5 worm cellular contexts compared by ENCODE assay signal in the genomic region with DNA sequence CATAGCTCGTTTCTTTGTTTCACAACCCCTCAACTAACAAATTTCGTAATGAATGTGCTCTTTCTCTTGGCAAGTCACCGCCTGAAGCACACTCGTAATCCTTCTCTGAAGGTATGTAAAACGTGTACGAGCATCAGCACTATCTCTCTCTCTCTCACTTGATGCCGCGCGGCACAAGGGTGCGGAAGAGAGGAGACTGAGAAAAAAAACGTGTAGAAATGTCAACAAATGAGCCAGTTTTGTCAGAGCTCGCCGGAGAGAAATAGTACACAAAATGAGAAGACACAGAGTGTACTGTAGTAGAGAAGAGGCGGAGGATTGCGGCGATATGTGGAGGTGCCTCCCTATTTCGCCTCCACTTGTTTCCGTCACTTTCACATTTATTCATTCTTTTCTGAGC.
TF ChIP-seq lines count a peak whose summit lies in the region.

Gene F59B10.3, plus strand, starts transcription at position 301 of the 400 bp plus-strand sequence.

TF ChIP-seq in whole organism, L2 larva, 48 proteins besides CTCF, POLR2A, EP300 and RAD21:
- TF ChIP-seq F13H6.1 (tag; optimal IDR thresholded peaks at IDR 0.05; lab: Kevin White, UChicago): peak; percentile 25
- no peak for TF ChIP-seq nhr-12 (tag; optimal IDR thresholded peaks at IDR 0.05; lab: Kevin White, UChicago)
- TF ChIP-seq lsy-2 (tag; optimal IDR thresholded peaks at IDR 0.05; lab: Kevin White, UChicago): no peak
- no peak for TF ChIP-seq elt-1 (tag; optimal IDR thresholded peaks at IDR 0.05; lab: Kevin White, UChicago)
- TF ChIP-seq sem-4 (tag; optimal IDR thresholded peaks at IDR 0.05; lab: Kevin White, UChicago): no peak

TF ChIP-seq in whole organism, L3 larva, 47 proteins besides CTCF, POLR2A, EP300 and RAD21:
- no peak for TF ChIP-seq nhr-67 (tag; optimal IDR thresholded peaks at IDR 0.05; lab: Kevin White, UChicago)
- TF ChIP-seq pha-4 (tag; optimal IDR thresholded peaks at IDR 0.05; lab: Kevin White, UChicago): peak; percentile 63

TF ChIP-seq in whole organism, L4 larva, 104 proteins besides CTCF, POLR2A, EP300 and RAD21:
- TF ChIP-seq ces-1 (GFP tag; optimal IDR thresholded peaks at IDR 0.05; lab: Kevin White, UChicago): no peak
- TF ChIP-seq madf-9 (GFP tag; conservative IDR thresholded peaks at IDR 0.05; lab: Robert Waterston, UW): 0 out of 2 replicates have a peak, but pooled peaks have one; percentile 27

TF ChIP-seq in whole organism, mixed stage, embryonic, 35 proteins besides CTCF, POLR2A, EP300 and RAD21:
- TF ChIP-seq mep-1 (tag; optimal IDR thresholded peaks at IDR 0.05; lab: Kevin White, UChicago) (no peak), pha-4 (tag; optimal IDR thresholded peaks at IDR 0.05; lab: Kevin White, UChicago) (peak; percentile 63)

TF ChIP-seq in whole organism, young adult, 124 proteins besides CTCF, POLR2A, EP300 and RAD21:
- TF ChIP-seq cebp-1 (GFP tag; IDR thresholded peaks at IDR 0.05; lab: Robert Waterston, UW) (no peak), cebp-1 (tag; optimal IDR thresholded peaks at IDR 0.05; lab: Kevin White, UChicago) (peak; percentile 1), rec-8 (tag; optimal IDR thresholded peaks at IDR 0.05; lab: Kevin White, UChicago) (no peak)
TF ChIP-seq in whole organism, young adult: peak in this region for 1.
